Worm (Caenorhabditis elegans) whole organism, dauer: ENCODE measurements around the gene ada-2.

Experiments used
- unc-62 ChIP-seq: sonication (generic microtip); optimal IDR thresholded peaks from 2 replicates; lab custom pipeline; 2017; ENCODE audit warnings: missing biosample characterization, missing genetic modification reagents, missing genetic modification characterization

The ada-2 gene

DNA sequence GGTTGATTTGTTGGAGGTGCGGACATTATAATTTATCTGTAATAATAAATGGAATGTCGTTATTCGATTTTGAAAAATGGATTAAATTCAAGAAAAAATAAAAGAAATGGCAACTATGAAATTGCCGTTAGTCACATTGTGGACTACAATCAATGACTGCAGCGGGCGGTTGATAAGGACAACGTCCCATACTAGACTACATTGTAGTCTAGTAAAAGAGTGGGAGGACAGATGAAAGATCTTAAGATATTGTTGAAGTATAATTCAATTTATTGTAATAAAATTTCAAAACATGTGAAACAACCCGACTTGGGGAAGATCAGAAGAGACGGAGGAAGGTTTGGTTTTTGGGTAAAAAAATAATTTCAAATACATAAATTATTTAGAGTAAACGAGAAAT, at the start of gene ada-2, which contains the start of gene prx-13:
TSS of gene ada-2 (plus strand) at position 282 of the 400 bp plus-strand sequence.
TSS of gene prx-13 (minus strand) at position 38 of the 400 bp plus-strand sequence.
- TF ChIP-seq unc-62 (GFP tag; lab: Kevin White, UChicago), result no peak

DNA sequence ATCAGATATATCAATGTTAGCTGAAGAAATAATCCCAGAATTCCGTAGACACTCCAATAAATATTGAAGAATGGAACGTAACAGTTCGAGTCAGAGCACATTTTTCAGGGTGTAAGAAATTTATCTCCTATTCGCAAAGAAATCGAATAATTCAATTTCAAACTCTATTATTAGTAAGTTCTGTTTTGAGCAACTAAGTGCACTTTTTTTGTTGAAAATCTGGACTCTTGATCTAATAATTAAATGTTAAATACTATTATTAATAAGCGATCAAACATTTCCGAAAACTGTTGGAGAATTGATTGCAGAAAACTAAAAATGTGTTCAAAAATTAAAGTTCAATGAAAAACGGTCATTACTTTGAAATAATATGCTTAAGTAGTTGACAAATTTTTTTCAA, 48.9 kb upstream of the ada-2 start, which contains the start of gene srd-56:
TSS of gene srd-56 (minus strand) at position 101 of the 400 bp plus-strand sequence.
- no peak for TF ChIP-seq unc-62 (GFP tag; lab: Kevin White, UChicago)

DNA sequence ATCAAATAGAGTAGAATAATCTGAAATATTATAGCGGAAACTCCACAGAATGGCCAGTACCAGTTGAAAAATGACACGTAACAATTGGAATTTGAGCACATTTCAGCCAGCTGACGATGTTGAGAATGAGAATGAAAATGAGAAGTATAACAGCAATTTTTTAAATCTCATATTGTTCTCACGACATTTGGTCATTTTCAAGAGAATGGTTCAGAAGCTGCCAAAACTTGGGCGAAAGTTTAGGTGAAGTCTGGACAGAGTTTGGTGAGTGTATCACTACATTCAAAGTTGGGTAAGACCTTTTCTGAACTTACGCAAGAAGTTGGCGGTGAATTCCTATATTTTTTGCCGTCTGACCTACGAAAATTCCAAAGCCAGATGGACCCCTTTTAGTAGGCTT, 47.1 kb upstream of the ada-2 start, which contains the start of gene srd-58:
TSS of gene srd-58 (minus strand) at position 101 of the 400 bp plus-strand sequence.
- no peak for TF ChIP-seq unc-62 (GFP tag; lab: Kevin White, UChicago)

DNA sequence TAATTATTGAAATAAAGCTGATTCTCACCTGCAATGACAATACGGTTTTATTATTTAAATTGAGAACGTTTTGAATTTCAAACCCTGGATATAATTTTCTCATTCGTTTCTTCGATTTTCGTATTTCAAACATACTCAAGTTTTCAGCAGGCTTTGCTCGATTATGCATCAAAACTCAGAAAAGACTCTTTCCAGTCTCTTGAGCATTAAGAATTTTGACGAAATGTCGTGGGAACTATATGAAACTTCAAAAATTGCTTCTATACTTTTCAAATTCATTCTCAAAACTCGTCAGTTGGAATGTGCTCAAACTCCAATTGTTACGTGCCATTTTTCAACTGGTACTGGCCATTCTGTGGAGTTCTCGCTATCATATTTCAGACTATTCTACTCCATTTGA, 46.7 kb upstream of the ada-2 start, which contains the start of gene srd-59:
TSS of gene srd-59 (plus strand) at position 301 of the 400 bp plus-strand sequence.
- TF ChIP-seq unc-62 (GFP tag; lab: Kevin White, UChicago), result no peak

DNA sequence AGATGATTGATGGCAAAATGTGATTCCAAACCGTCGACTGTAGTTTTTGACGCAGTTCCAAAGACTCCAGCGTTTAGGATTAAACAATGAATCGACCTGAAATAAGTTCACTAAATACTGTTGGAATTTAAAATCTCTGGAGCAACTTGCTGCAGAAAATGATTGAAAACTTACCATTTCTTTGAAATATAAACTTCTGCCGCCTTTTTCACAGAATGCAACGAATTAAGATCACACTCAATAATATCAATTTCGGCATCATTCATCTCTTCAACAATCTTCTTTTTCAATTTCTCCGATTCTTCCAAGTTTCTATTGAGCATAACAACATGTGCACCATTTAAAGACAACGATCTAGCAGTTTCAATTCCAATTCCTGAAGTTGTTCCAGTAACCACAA, 44.4 kb upstream of the ada-2 start:
- no peak for TF ChIP-seq unc-62 (GFP tag; lab: Kevin White, UChicago)

DNA sequence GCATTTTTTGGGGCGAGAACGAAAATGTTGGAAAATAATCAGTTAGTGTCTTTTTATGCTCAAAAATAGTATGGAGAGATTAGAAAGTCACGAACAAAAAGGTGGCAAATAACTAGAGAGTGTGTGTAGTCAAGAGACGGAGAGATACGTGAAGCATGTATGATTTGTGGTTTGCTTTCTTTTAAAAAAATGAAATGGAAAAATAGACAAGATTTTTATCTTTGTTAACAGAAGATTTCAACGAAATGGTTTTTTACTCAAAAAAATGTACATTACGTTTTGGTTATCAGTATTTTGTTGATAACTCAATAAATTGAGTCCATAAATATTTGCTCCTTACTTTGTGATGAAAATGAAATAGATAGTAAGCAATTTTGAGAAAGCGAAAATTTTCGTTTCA, 43.9 kb upstream of the ada-2 start, which contains the start of gene dhs-7:
TSS of gene dhs-7 (minus strand) at position 277 of the 400 bp plus-strand sequence.
- TF ChIP-seq unc-62 (GFP tag; lab: Kevin White, UChicago), result no peak

DNA sequence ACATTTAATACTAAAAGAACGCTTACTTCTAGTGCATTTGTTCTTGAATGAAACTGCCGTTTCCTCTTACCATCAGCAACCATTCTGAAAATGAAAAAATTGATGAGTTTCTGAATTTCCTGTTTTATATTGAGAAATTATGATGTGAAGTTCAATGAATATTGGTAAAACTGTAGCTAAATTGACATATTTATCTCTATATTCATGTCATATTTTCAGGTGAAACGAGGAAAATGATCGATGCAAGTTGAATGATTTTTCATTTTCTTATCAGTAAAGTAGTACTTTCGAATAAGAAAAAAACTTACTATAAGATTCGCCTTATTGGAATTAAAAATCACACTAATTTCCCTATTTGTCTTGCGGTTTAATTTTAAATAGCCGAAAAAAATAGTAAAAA, 41.9 kb upstream of the ada-2 start, which contains the start of gene E04F6.15:
TSS of gene E04F6.15 (minus strand) at position 101 of the 400 bp plus-strand sequence.
- no peak for TF ChIP-seq unc-62 (GFP tag; lab: Kevin White, UChicago)

DNA sequence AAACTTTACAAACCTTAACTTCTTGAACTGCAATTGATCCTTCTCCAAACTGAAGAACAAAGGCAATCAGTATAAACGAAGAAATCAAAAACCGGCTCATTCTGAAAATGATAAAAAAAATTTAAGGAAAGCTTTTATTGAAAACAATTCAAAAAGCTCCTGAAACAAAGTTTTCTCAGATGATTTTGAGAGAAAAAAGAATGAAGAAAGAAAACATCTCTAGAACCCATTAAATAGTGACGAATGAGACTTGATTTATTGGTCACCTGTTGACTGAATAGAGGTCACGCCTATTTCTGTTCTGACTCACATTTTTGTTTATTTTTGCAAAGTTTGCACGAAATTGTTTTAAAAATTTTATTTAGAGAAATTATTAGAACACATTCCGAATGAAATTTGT, 40.8 kb upstream of the ada-2 start, which contains the start of gene E04F6.8:
TSS of gene E04F6.8 (minus strand) at position 101 of the 400 bp plus-strand sequence.
- TF ChIP-seq unc-62 (GFP tag; lab: Kevin White, UChicago), result no peak

DNA sequence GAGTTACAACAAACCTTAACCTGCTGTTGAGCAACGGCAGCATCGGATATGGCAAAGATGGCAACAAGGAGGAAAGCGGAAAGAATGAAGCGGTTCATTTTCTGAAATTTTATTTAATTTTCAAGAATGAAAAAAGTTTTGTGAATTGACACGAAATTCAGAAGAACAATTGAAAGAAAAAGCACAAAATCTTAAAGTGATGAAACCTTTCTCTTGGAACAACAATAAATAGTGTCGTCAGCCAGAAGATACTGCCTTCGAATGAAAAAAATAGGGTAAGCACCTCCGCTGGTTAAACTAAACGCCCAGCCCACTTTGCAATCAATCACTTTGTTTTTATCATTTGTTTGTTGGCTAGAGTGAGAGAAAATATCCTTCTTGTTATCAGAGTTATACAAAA, 40.0 kb upstream of the ada-2 start, which contains the start of gene E04F6.9:
TSS of gene E04F6.9 (minus strand) at position 101 of the 400 bp plus-strand sequence.
- TF ChIP-seq unc-62 (GFP tag; lab: Kevin White, UChicago), result no peak

DNA sequence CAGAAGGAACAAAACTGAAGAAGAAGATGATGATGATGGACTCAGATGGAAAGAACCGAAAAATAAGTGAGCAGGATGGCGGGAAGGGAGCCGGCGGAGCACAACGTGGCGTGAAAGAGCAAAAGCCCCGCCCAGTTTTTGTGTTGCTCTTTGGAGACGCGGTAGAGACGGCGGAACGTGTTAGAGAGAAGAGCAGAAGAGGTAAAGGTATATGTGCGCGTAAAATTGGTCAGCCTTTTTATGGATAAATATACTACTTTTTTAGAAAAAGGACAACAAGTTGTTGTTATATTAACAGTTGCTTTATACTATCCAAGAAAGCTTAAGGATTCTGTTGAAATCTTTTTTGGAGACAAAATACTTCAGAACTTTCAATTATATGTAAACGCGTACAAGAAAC, 35.0 kb upstream of the ada-2 start, which contains the start of gene E04F6.10:
TSS of gene E04F6.10 (minus strand) at position 101 of the 400 bp plus-strand sequence.
- no peak for TF ChIP-seq unc-62 (GFP tag; lab: Kevin White, UChicago)

DNA sequence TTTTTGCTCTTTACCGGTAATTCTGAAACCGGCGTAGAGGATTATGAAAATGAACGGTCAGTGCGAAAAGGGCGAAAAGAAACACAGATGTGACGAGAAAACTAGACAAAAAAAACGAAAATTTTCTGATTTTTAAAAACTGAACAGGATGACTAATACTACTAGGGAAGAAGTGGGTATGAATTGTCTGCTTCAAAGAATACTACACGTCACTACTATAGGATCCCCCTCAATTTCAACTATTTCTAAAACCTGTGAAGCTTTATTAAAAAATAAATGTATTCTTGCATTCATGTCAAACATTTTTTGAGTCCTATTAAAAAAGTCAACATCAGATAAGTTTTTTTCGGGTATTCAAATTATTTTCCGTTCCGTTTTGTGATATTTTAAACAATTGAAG, 28.0 kb upstream of the ada-2 start:
- TF ChIP-seq unc-62 (GFP tag; lab: Kevin White, UChicago), result no peak

DNA sequence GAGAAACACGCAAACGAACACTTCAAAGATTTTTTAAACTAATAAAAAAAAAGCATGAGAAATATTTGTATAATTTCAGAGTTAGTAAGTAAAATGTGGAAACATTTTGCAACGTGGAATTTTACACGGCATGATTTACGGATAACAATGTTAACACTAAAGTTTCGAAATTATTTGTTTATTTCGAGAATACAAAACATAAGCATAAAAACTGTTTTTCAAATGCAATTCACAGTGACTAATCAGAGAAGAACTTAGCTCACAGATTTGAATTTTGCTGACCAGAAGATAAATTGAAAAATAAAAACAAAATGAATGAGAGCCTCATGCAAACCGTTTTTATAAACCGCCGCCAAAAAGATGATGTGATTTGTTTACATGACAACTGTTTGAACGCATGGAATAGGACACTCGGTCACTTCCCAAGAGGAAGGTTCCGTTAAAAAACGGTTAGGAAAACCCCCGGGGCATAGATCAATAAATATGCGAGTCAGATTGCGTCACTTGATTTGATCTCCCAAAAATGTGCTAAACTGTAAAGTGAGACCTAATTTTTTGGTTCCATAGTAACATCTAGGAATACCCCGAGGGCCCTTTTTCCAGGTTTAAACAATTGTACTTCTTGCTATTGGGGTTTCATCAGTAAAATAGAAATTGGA, 26.1 kb upstream of the ada-2 start, which contains the start of gene clh-3:
TSS of gene clh-3 (minus strand) at position 51 of the 659 bp plus-strand sequence.
- no peak for TF ChIP-seq unc-62 (GFP tag; lab: Kevin White, UChicago)

DNA sequence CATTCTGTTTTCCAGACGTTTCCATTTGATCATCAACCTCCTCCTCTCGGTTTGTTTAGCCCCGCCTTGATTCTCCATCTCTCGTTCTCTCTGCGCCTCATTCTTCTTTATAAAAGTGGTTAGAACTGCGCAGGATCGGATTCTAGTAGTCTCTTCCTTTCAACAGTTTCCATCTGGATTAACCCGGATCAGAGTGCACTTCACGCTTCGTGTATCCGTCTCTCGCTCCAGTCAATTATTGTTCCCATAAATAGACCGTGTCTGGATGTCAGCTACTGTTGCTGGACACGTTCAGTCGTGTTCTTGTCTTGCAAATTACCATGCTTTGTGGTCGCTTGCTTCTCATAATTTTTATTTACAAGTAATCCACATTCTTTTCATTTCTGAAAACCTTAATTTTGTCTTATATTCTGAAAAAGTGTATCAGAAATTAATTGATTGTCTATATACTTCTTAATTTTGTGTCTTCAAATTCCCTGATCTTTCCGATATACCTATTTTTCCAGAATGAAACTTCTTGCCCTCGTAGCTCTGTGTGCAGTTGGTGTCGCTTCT, 23.3 kb upstream of the ada-2 start, which contains the start of gene F32A5.4:
TSS of gene F32A5.4 (plus strand) at position 505 of the 555 bp plus-strand sequence.
- TF ChIP-seq unc-62 (GFP tag; lab: Kevin White, UChicago), result no peak

DNA sequence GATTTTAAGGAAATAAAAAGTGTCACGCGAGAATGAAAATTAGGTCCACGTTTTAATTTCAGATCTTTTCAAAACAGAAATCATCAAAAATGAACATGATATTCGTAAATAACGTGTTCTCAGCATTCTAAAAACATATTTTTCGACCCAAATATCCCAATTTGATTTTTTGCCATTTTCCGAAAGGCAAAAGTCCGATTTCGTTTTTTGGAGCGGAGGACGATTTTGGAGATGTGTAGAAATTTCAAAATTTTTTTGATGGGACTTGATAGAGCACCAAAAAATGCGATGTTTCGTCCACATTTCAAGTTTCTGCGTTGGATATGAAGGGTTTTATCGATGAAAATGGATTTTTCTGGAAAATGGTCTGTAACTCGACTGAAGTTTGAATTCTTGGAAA, 21.4 kb upstream of the ada-2 start:
- TF ChIP-seq unc-62 (GFP tag; lab: Kevin White, UChicago), result no peak

DNA sequence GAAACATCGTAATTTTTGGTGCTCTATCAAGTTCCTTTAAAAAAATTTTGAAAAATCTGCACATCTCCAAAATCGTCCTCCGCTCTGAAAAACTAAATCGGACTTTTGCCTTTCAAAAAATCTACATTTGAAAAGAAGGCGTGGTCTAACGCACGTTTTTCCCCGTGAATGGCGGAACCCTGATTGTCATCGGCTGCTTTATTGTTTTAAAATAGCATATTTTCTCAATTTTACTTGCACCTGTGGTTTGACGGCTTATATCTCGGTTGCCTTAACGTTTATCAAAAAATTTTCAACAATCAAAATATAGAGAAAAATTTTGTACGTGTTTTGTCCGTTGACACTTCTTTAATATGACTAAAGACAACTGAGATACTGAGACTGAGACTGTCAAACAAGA, 20.1 kb upstream of the ada-2 start:
- TF ChIP-seq unc-62 (GFP tag; lab: Kevin White, UChicago), result no peak

DNA sequence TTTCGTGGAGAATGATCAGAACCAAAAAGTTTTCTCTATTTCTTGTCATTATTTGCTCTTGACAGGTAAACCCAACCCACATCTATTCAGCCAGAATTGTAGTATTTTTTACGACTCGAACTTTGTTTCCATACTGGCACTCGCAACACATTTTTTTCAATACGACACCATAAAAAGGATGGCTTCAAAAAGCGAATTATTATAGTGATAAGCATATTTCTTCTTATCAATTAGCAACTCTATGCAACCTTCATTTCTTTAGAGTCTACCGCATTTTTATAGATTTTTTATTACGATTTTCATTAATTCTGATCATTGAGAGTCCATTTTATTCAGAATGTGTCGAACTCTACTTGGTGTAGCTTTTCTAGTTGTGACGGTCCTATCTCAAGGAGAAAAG, 19.5 kb upstream of the ada-2 start, which contains the start of gene ctsa-3.1:
TSS of gene ctsa-3.1 (plus strand) at position 337 of the 400 bp plus-strand sequence.
- TF ChIP-seq unc-62 (GFP tag; lab: Kevin White, UChicago), result no peak
